Worm (Caenorhabditis elegans): ENCODE measurements around the gene slc-9B.2.
A peak's percentile ranks its signal among the peaks of the same experiment; 100 is the strongest.

Gene slc-9B.2

ce11 chrV:16302439-16302838, 36.4 kb upstream of the slc-9B.2 start, which contains the start of the genes C31A11.13 and oac-6:
TSS of gene C31A11.13 (minus strand) at chrV:16302551.
TSS of gene oac-6 (plus strand) at chrV:16302717.
- TF ChIP-seq alr-1 (tag; optimal IDR thresholded peaks at IDR 0.05), result no peak
- TF ChIP-seq unc-55 (GFP tag; optimal IDR thresholded peaks at IDR 0.05), result no peak
- TF ChIP-seq fos-1 (tag; optimal IDR thresholded peaks at IDR 0.05), result peak; percentile 71

DNA sequence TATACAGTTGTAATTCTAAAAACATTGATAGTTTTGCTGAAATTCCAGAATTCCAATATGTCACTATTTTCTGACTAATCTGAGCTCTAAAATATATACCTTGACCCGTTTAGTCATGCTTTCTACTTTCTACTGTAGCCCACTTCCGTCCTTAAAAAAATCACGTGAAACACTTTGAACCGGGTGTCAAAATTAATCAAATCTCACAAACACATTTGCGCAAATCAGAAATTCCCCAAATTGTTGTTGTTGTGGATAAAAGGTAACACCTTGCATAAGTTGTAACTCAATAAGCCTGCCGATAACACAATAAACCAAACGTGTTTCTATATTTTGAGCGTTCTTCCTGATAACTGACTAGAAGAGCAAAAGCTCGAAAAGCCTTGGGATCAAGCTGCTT, 31.6 kb upstream of the slc-9B.2 start, which contains the start of gene srxa-7:
TSS of gene srxa-7 (plus strand) at position 301 of the 400 bp plus-strand sequence.
- no peak for TF ChIP-seq alr-1 (tag; optimal IDR thresholded peaks at IDR 0.05)
- no peak for TF ChIP-seq snpc-4 (tag; optimal IDR thresholded peaks at IDR 0.05)
- no peak for TF ChIP-seq unc-55 (GFP tag; optimal IDR thresholded peaks at IDR 0.05)
- TF ChIP-seq aly-2 (tag; optimal IDR thresholded peaks at IDR 0.05), result no peak
- no peak for TF ChIP-seq zag-1 (tag; optimal IDR thresholded peaks at IDR 0.05)
- TF ChIP-seq nhr-23 (tag; optimal IDR thresholded peaks at IDR 0.05), result no peak
- no peak for TF ChIP-seq Y55F3AM.14 (GFP tag; optimal IDR thresholded peaks at IDR 0.05)
- no peak for TF ChIP-seq ZK546.5 (tag; optimal IDR thresholded peaks at IDR 0.05)
- no peak for TF ChIP-seq skn-1 (tag; optimal IDR thresholded peaks at IDR 0.05)
- TF ChIP-seq fos-1 (tag; optimal IDR thresholded peaks at IDR 0.05), result no peak
- no peak for TF ChIP-seq gmeb-1 (tag; optimal IDR thresholded peaks at IDR 0.05)
- TF ChIP-seq mab-5 (tag; optimal IDR thresholded peaks at IDR 0.05), result no peak
- no peak for TF ChIP-seq ztf-4 (tag; optimal IDR thresholded peaks at IDR 0.05)
- no peak for TF ChIP-seq elt-1 (tag; optimal IDR thresholded peaks at IDR 0.05)

- TF ChIP-seq R02D3.7 (tag; optimal IDR thresholded peaks at IDR 0.05) (no peak), nhr-25 (tag; optimal IDR thresholded peaks at IDR 0.05) (no peak), ama-1 (optimal IDR thresholded peaks at IDR 0.05) (no peak), unc-55 (GFP tag; optimal IDR thresholded peaks at IDR 0.05) (no peak), nhr-6 (tag; optimal IDR thresholded peaks at IDR 0.05) (no peak), nhr-77 (tag; optimal IDR thresholded peaks at IDR 0.05) (no peak), elt-1 (tag; optimal IDR thresholded peaks at IDR 0.05) (no peak), nhr-12 (tag; optimal IDR thresholded peaks at IDR 0.05) (no peak), skn-1 (tag; optimal IDR thresholded peaks at IDR 0.05) (no peak), lsy-2 (tag; optimal IDR thresholded peaks at IDR 0.05) (no peak), lin-11 (tag; optimal IDR thresholded peaks at IDR 0.05) (no peak), ztf-1 (GFP tag; conservative IDR thresholded peaks at IDR 0.05) (no peak), snpc-4 (tag; optimal IDR thresholded peaks at IDR 0.05) (no peak)
These were observed 30.5 kb upstream of the slc-9B.2 start for ce11 chrV:16308343-16308742.

- TF ChIP-seq sma-9 (GFP tag; optimal IDR thresholded peaks at IDR 0.05) (peak; percentile 73), sma-9 (tag; optimal IDR thresholded peaks at IDR 0.05) (no peak), skn-1 (tag; optimal IDR thresholded peaks at IDR 0.05) (no peak), nhr-129 (tag; optimal IDR thresholded peaks at IDR 0.05) (peak; percentile 74), fos-1 (tag; optimal IDR thresholded peaks at IDR 0.05) (peak; percentile 43)
These were observed 29.3 kb upstream of the slc-9B.2 start, which contains the start of gene oac-7 for ce11 chrV:16309523-16309922. TSS of gene oac-7 (plus strand) at chrV:16309805.

DNA sequence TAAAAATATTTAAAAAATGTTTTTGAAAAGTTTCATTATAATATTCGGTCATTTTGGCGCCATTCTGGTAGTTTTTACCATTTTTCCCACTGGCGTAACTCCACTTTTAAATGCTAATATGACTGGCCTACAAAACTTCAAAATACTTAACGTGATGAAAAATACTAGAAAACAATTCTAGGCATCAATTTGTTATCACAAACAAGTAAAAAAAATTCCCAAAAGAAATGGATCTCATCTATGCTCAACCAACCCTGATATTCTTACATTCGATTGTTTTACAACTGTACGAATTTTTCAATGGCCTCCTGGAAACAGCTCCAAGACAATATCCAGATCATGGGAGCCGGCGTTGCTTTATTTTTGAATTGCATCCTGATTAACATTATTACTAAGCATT, 23.8 kb upstream of the slc-9B.2 start, which contains the start of gene str-214:
TSS of gene str-214 (plus strand) at position 301 of the 400 bp plus-strand sequence.
- TF ChIP-seq nhr-237 (tag; optimal IDR thresholded peaks at IDR 0.05), result no peak
- no peak for TF ChIP-seq C34F6.9 (tag; optimal IDR thresholded peaks at IDR 0.05)
- TF ChIP-seq dmd-4 (tag; optimal IDR thresholded peaks at IDR 0.05), result no peak
- no peak for TF ChIP-seq nhr-21 (tag; optimal IDR thresholded peaks at IDR 0.05)
- no peak for TF ChIP-seq alr-1 (tag; optimal IDR thresholded peaks at IDR 0.05)
- no peak for TF ChIP-seq elt-1 (tag; optimal IDR thresholded peaks at IDR 0.05)
- no peak for TF ChIP-seq blmp-1 (tag; optimal IDR thresholded peaks at IDR 0.05; ENCODE audit: insufficient read depth)
- no peak for TF ChIP-seq ztf-11 (tag; optimal IDR thresholded peaks at IDR 0.05)
- TF ChIP-seq mab-5 (tag; optimal IDR thresholded peaks at IDR 0.05), result no peak
- no peak for TF ChIP-seq nhr-11 (tag; optimal IDR thresholded peaks at IDR 0.05)
- TF ChIP-seq nhr-10 (tag; optimal IDR thresholded peaks at IDR 0.05), result no peak
- no peak for TF ChIP-seq sma-9 (GFP tag; optimal IDR thresholded peaks at IDR 0.05)
- no peak for TF ChIP-seq sma-9 (tag; optimal IDR thresholded peaks at IDR 0.05)

- TF ChIP-seq nhr-25 (tag; optimal IDR thresholded peaks at IDR 0.05), result no peak
- TF ChIP-seq unc-62 (GFP tag; optimal IDR thresholded peaks at IDR 0.05), result no peak
- TF ChIP-seq F13H6.1 (tag; optimal IDR thresholded peaks at IDR 0.05), result no peak
- no peak for TF ChIP-seq nhr-21 (tag; optimal IDR thresholded peaks at IDR 0.05)
- TF ChIP-seq R02D3.7 (tag; optimal IDR thresholded peaks at IDR 0.05), result no peak
- TF ChIP-seq mbf-1 (tag; optimal IDR thresholded peaks at IDR 0.05), result no peak
- no peak for TF ChIP-seq snpc-4 (tag; optimal IDR thresholded peaks at IDR 0.05)
- no peak for TF ChIP-seq blmp-1 (tag; optimal IDR thresholded peaks at IDR 0.05; ENCODE audit: insufficient read depth)
- TF ChIP-seq egl-27 (tag; optimal IDR thresholded peaks at IDR 0.05), result no peak
- TF ChIP-seq skn-1 (tag; optimal IDR thresholded peaks at IDR 0.05), result no peak
- no peak for TF ChIP-seq lin-11 (tag; optimal IDR thresholded peaks at IDR 0.05)
- no peak for TF ChIP-seq ztf-4 (tag; optimal IDR thresholded peaks at IDR 0.05)
- no peak for TF ChIP-seq nhr-6 (tag; optimal IDR thresholded peaks at IDR 0.05)
- TF ChIP-seq nhr-77 (tag; optimal IDR thresholded peaks at IDR 0.05), result no peak
- no peak for TF ChIP-seq ZK546.5 (tag; optimal IDR thresholded peaks at IDR 0.05)
These were observed 21.6 kb upstream of the slc-9B.2 start, which contains the start of gene srh-180 for ce11 chrV:16317244-16317643. TSS of gene srh-180 (plus strand) at chrV:16317544.
